Fruit fly (Drosophila melanogaster): ENCODE measurements around the gene laf.
A peak's percentile ranks its signal among the peaks of the same experiment; 100 is the strongest.

Gene laf

DNA sequence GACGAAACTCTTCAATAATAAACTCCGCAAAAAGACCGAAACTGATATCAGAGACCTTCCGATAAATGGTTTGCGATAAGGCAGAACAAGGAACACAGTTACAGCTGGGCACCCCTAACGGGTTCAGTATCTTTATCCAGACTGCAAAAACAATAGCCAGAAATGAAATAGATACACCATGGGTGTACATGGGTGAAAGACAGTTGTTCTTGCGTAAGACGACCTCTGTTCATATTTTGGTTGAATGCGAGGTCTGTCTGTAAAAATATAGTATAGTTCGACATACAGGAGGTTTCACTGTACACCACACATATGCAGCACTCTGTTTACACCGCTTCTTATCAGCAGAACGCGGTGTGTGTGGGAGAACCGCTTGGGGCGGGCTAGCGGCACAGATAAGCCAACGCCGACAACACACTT, 33.8 kb upstream of the laf start (continued):
- TF ChIP-seq CG10147 (GFP tag; optimal IDR thresholded peaks at IDR 0.05), result peak; percentile 30
- peak; percentile 72 for TF ChIP-seq HLH3B (GFP tag; IDR thresholded peaks at IDR 0.05)
- TF ChIP-seq cad (GFP tag; optimal IDR thresholded peaks at IDR 0.05), result no peak
- TF ChIP-seq CG11696 (GFP tag; IDR thresholded peaks at IDR 0.05), result no peak
- peak; percentile 61 for TF ChIP-seq zfh2 (GFP tag; optimal IDR thresholded peaks at IDR 0.05)
- TF ChIP-seq tll (GFP tag; optimal IDR thresholded peaks at IDR 0.05), result no peak
- TF ChIP-seq CG32532 (GFP tag; IDR thresholded peaks at IDR 0.05), result peak; percentile 81
- TF ChIP-seq CG4404 (GFP tag; IDR thresholded peaks at IDR 0.05), result peak; percentile 52
- peak; percentile 61 for TF ChIP-seq bcd (GFP tag; optimal IDR thresholded peaks at IDR 0.05)
- peak; percentile 54 for TF ChIP-seq CG8924 (tag; optimal IDR thresholded peaks at IDR 0.05)
- TF ChIP-seq CG18599 (GFP tag; optimal IDR thresholded peaks at IDR 0.05), result peak; percentile 88
- TF ChIP-seq jing (GFP tag; optimal IDR thresholded peaks at IDR 0.05), result peak; percentile 11
- peak; percentile 69 for TF ChIP-seq fu2 (GFP tag; optimal IDR thresholded peaks at IDR 0.05)
- TF ChIP-seq lov (optimal IDR thresholded peaks at IDR 0.05), result no peak
- peak; percentile 68 for TF ChIP-seq lov (GFP tag; IDR thresholded peaks at IDR 0.05)
- peak; percentile 64 for TF ChIP-seq CG17359 (tag; optimal IDR thresholded peaks at IDR 0.05)
- no peak for TF ChIP-seq CG10565 (GFP tag; optimal IDR thresholded peaks at IDR 0.05)
- no peak for TF ChIP-seq CG6854 (GFP tag; optimal IDR thresholded peaks at IDR 0.05)
- peak; percentile 39 for TF ChIP-seq maf-S (GFP tag; optimal IDR thresholded peaks at IDR 0.05)
- TF ChIP-seq Abd-B (GFP tag; optimal IDR thresholded peaks at IDR 0.05), result no peak
- no peak for TF ChIP-seq wor (GFP tag; IDR thresholded peaks at IDR 0.05)
- TF ChIP-seq CG13775 (GFP tag; optimal IDR thresholded peaks at IDR 0.05), result peak; percentile 25
- TF ChIP-seq Dip2 (GFP tag; IDR thresholded peaks at IDR 0.05), result no peak
- no peak for TF ChIP-seq knrl (GFP tag; IDR thresholded peaks at IDR 0.05; ENCODE audit: partially characterized antibody)
- peak; percentile 77 for TF ChIP-seq gro (GFP tag; optimal IDR thresholded peaks at IDR 0.05)
- no peak for TF ChIP-seq trh (GFP tag; optimal IDR thresholded peaks at IDR 0.05)
- TF ChIP-seq HHEX (GFP tag; optimal IDR thresholded peaks at IDR 0.05), result peak; percentile 71
- TF ChIP-seq Mes4 (GFP tag; optimal IDR thresholded peaks at IDR 0.05), result peak; percentile 13
- 0 out of 2 replicates have a peak, but pooled peaks have one; percentile 44 for TF ChIP-seq bowl (GFP tag; IDR thresholded peaks at IDR 0.05)
- TF ChIP-seq MESR4 (GFP tag; optimal IDR thresholded peaks at IDR 0.05), result peak; percentile 4
- no peak for TF ChIP-seq CG3838 (GFP tag; optimal IDR thresholded peaks at IDR 0.05)
- TF ChIP-seq Kr (GFP tag; optimal IDR thresholded peaks at IDR 0.05), result no peak
- TF ChIP-seq CG12769 (tag; optimal IDR thresholded peaks at IDR 0.05), result peak; percentile 94
- TF ChIP-seq ken (GFP tag; IDR thresholded peaks at IDR 0.05), result peak; percentile 56; the same call in 1 of the 3 replicates
- TF ChIP-seq HmgZ (tag; optimal IDR thresholded peaks at IDR 0.05), result peak; percentile 89
- TF ChIP-seq Gug (GFP tag; IDR thresholded peaks at IDR 0.05), result peak; percentile 74; the same call in 2 of the 4 replicates
- TF ChIP-seq CG10209 (GFP tag; optimal IDR thresholded peaks at IDR 0.05), result peak; percentile 31
- peak; percentile 28 for TF ChIP-seq CG10267 (tag; optimal IDR thresholded peaks at IDR 0.05)
- TF ChIP-seq CG14965 (GFP tag; optimal IDR thresholded peaks at IDR 0.05; ENCODE audit: borderline replicate concordance), result no peak
- TF ChIP-seq ro (GFP tag; IDR thresholded peaks at IDR 0.05), result no peak; the same call in 1 of the 2 replicates
- TF ChIP-seq CG2889 (GFP tag; IDR thresholded peaks at IDR 0.05), result peak; percentile 68; the same call in 1 of the 3 replicates
- peak; percentile 58 for TF ChIP-seq pum (GFP tag; optimal IDR thresholded peaks at IDR 0.05)
- peak; percentile 51 to 78 for TF ChIP-seq dpn (GFP tag; optimal IDR thresholded peaks at IDR 0.05)
- peak; percentile 25 for TF ChIP-seq CG3995 (GFP tag; optimal IDR thresholded peaks at IDR 0.05)
- TF ChIP-seq CG15269 (tag; optimal IDR thresholded peaks at IDR 0.05), result peak; percentile 72
- peak; percentile 40; the same call in 1 of the 3 replicates for TF ChIP-seq otp (GFP tag; IDR thresholded peaks at IDR 0.05)
- no peak for TF ChIP-seq zen2 (GFP tag; IDR thresholded peaks at IDR 0.05; ENCODE audit: partially characterized antibody)
- TF ChIP-seq ap (GFP tag; IDR thresholded peaks at IDR 0.05), result no peak
- peak; percentile 66 for TF ChIP-seq Aef1 (GFP tag; IDR thresholded peaks at IDR 0.05)
- TF ChIP-seq NC2α (GFP tag; optimal IDR thresholded peaks at IDR 0.05), result peak; percentile 14
- peak; percentile 50 for TF ChIP-seq CG7556 (GFP tag; optimal IDR thresholded peaks at IDR 0.05)

All from whole organism, embryonic.